Fruit fly (Drosophila melanogaster): Measurements from ENCODE around the gene Hs3st-B.

Gene Hs3st-B

DNA sequence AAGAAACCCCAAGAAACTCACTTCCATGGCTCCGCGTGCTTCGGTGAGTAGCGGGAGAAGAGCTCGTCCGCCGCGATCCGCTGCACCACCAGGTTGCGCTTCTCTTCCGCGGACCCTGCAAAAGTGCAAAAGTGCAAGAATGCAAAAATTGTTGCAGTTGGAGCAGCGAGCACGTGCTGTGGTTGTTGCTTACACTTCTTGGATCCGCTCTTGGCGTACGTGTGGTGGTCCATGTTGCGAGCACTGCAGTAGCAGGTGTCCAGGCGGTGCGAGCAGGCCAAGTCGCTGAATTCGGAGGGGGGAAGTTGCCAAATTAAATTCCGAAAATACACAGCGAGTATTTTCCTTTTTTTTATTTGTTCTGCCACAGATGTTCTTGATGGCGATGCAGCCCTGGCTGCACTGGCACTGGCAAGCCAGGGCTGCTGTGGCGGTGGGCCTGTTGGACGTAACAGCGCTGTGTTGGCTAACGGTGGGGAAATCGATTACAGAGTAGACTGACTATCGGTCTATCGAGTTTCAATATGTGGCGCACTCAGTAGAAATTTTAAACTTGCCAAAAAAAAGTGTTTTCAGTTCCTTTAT, 20.1 kb downstream of the Hs3st-B start, which contains the start of gene CG8010 (continued):
- no peak for TF ChIP-seq Six4 (GFP tag; optimal IDR thresholded peaks at IDR 0.05)
- TF ChIP-seq CG9437 (GFP tag; optimal IDR thresholded peaks at IDR 0.05) = no peak
- no peak for TF ChIP-seq Nf-YB (GFP tag; optimal IDR thresholded peaks at IDR 0.05)
- peak; percentile 71 for TF ChIP-seq YL-1 (GFP tag; optimal IDR thresholded peaks at IDR 0.05)
- no peak for TF ChIP-seq Hr39 (optimal IDR thresholded peaks at IDR 0.05)
- peak; percentile 28; the same call in 1 of the 2 replicates for TF ChIP-seq ato (GFP tag; IDR thresholded peaks at IDR 0.05; ENCODE audit: partially characterized antibody)
- TF ChIP-seq ranshi (GFP tag; IDR thresholded peaks at IDR 0.05) = 0 out of 2 replicates have a peak, but pooled peaks have one; percentile 34
- TF ChIP-seq Atf6 (GFP tag; IDR thresholded peaks at IDR 0.05) = peak; percentile 32; the same call in 1 of the 2 replicates
- TF ChIP-seq Myb (GFP tag; optimal IDR thresholded peaks at IDR 0.05) = peak; percentile 2
- TF ChIP-seq PHDP (tag; optimal IDR thresholded peaks at IDR 0.05) = no peak
- TF ChIP-seq crc (GFP tag; optimal IDR thresholded peaks at IDR 0.05) = no peak
- TF ChIP-seq CG13123 (GFP tag; optimal IDR thresholded peaks at IDR 0.05) = no peak
- no peak for TF ChIP-seq TFAM (GFP tag; optimal IDR thresholded peaks at IDR 0.05)
- TF ChIP-seq CG6683 (GFP tag; optimal IDR thresholded peaks at IDR 0.05) = no peak
- TF ChIP-seq jigr1 (GFP tag; IDR thresholded peaks at IDR 0.05) = no peak
- no peak for TF ChIP-seq CG4730 (GFP tag; IDR thresholded peaks at IDR 0.05)
- peak; percentile 30 for TF ChIP-seq trem (tag; optimal IDR thresholded peaks at IDR 0.05)
- no peak for TF ChIP-seq Camta (GFP tag; optimal IDR thresholded peaks at IDR 0.05)
- TF ChIP-seq bowl (GFP tag; IDR thresholded peaks at IDR 0.05) = no peak
- no peak for TF ChIP-seq Abd-B (GFP tag; optimal IDR thresholded peaks at IDR 0.05)
- TF ChIP-seq emc (GFP tag; optimal IDR thresholded peaks at IDR 0.05) = no peak
- no peak for TF ChIP-seq CG1603 (tag; optimal IDR thresholded peaks at IDR 0.05)
- no peak for TF ChIP-seq CG11695 (GFP tag; IDR thresholded peaks at IDR 0.05)
- no peak for TF ChIP-seq Hr78 (GFP tag; optimal IDR thresholded peaks at IDR 0.05)
- TF ChIP-seq CG5245 (GFP tag; optimal IDR thresholded peaks at IDR 0.05) = no peak
- TF ChIP-seq gfzf (GFP tag; optimal IDR thresholded peaks at IDR 0.05) = peak; percentile 35
- peak; percentile 17 for TF ChIP-seq CG12391 (tag; optimal IDR thresholded peaks at IDR 0.05)
- no peak for TF ChIP-seq dimm (GFP tag; IDR thresholded peaks at IDR 0.05)
- no peak for TF ChIP-seq Ssrp (tag; optimal IDR thresholded peaks at IDR 0.05)
- TF ChIP-seq CG10267 (tag; optimal IDR thresholded peaks at IDR 0.05) = peak; percentile 40
- peak; percentile 39 for TF ChIP-seq grau (tag; optimal IDR thresholded peaks at IDR 0.05)
- TF ChIP-seq otp (GFP tag; IDR thresholded peaks at IDR 0.05) = 0 out of 3 replicates have a peak, but pooled peaks have one; percentile 17
- no peak for TF ChIP-seq CrebB (tag; optimal IDR thresholded peaks at IDR 0.05)
- TF ChIP-seq CG3995 (GFP tag; optimal IDR thresholded peaks at IDR 0.05) = no peak
- no peak for TF ChIP-seq zen (tag; optimal IDR thresholded peaks at IDR 0.05)
- TF ChIP-seq CG6175 (GFP tag; IDR thresholded peaks at IDR 0.05) = no peak
- no peak for TF ChIP-seq CG2875 (GFP tag; optimal IDR thresholded peaks at IDR 0.05)
- TF ChIP-seq CG10274 (GFP tag; optimal IDR thresholded peaks at IDR 0.05) = no peak
- no peak for TF ChIP-seq CG4424 (GFP tag; optimal IDR thresholded peaks at IDR 0.05)
- TF ChIP-seq CG17385 (GFP tag; optimal IDR thresholded peaks at IDR 0.05) = no peak
- TF ChIP-seq CG14860 (GFP tag; IDR thresholded peaks at IDR 0.05; ENCODE audit: partially characterized antibody) = no peak
- TF ChIP-seq dmrt99B (tag; optimal IDR thresholded peaks at IDR 0.05) = no peak
- TF ChIP-seq run (tag; optimal IDR thresholded peaks at IDR 0.05) = no peak
- peak; percentile 19 for TF ChIP-seq CG3163 (GFP tag; optimal IDR thresholded peaks at IDR 0.05)
- TF ChIP-seq ftz-f1 (GFP tag; optimal IDR thresholded peaks at IDR 0.05) = no peak
- no peak for TF ChIP-seq Awh (GFP tag; IDR thresholded peaks at IDR 0.05)
- no peak for TF ChIP-seq tio (GFP tag; optimal IDR thresholded peaks at IDR 0.05)
- TF ChIP-seq ac (GFP tag; optimal IDR thresholded peaks at IDR 0.05) = no peak
- TF ChIP-seq sens (GFP tag) = peak; percentile 46
- no peak for TF ChIP-seq oc (tag; optimal IDR thresholded peaks at IDR 0.05)
- TF ChIP-seq HLHmδ (GFP tag; optimal IDR thresholded peaks at IDR 0.05) = peak; percentile 17
